Fruit fly (Drosophila melanogaster) whole organism, embryonic: ENCODE data around the gene Snx1.
A peak's percentile ranks its signal among the peaks of the same experiment; 100 is the strongest.

Experiments used
- BEAF-32 ChIP-seq: fragments of 200-800 bp; sonication (Bioruptor generic); optimal IDR thresholded peaks from 3 replicates; lab custom pipeline; 2017; ENCODE audit warnings: missing biosample characterization, missing genetic modification characterization, mild to moderate bottlenecking, moderate library complexity, missing genetic modification reagents
- CG10959 ChIP-seq: fragments of 200-800 bp; sonication (Bioruptor generic); IDR thresholded peaks from 2 replicates; pipeline ENCODE4 v1.3.6; 2022; ENCODE audit warnings: missing biosample characterization, missing genetic modification characterization
- CG11085 ChIP-seq: fragments of 200-800 bp; sonication (Bioruptor generic); IDR thresholded peaks from 2 replicates; pipeline ENCODE4 v1.3.6; 2022; ENCODE audit warnings: missing biosample characterization, missing genetic modification characterization
- CG11247 ChIP-seq: fragments of 200-800 bp; sonication (Bioruptor generic); IDR thresholded peaks from 2 replicates; pipeline ENCODE4 v1.3.6; 2022; ENCODE audit warnings: missing biosample characterization, missing genetic modification characterization
- CG12659 ChIP-seq: fragments of 200-800 bp; sonication (Bioruptor generic); optimal IDR thresholded peaks from 3 replicates; lab custom pipeline; 2017; ENCODE audit warnings: mild to moderate bottlenecking, missing biosample characterization, missing genetic modification reagents, missing genetic modification characterization
- CG13894 ChIP-seq: fragments of 200-800 bp; sonication (Bioruptor generic); optimal IDR thresholded peaks from 3 replicates; lab custom pipeline; 2018; ENCODE audit warnings: missing biosample characterization, mild to moderate bottlenecking, missing genetic modification characterization, moderate library complexity
- CG16863 ChIP-seq: fragments of 200-800 bp; sonication (Bioruptor generic); optimal IDR thresholded peaks from 3 replicates; lab custom pipeline; 2016; ENCODE audit warnings: missing biosample characterization, missing genetic modification characterization
- CG17912 ChIP-seq: fragments of 200-800 bp; sonication (Bioruptor generic); optimal IDR thresholded peaks from 2 replicates; lab custom pipeline; 2018; ENCODE audit warnings: missing biosample characterization, mild to moderate bottlenecking, missing genetic modification characterization
- CG1832 ChIP-seq: fragments of 200-800 bp; sonication (Bioruptor generic); optimal IDR thresholded peaks from 2 replicates; lab custom pipeline; 2017; ENCODE audit warnings: missing biosample characterization, mild to moderate bottlenecking, missing genetic modification characterization, inconsistent platforms
- CG2199 ChIP-seq: fragments of 200-800 bp; sonication (Bioruptor generic); IDR thresholded peaks from 3 replicates; pipeline ENCODE4 v1.3.6; 2022; ENCODE audit warnings: missing biosample characterization, missing genetic modification characterization
- CG2875 ChIP-seq: fragments of 200-800 bp; sonication (Bioruptor generic); optimal IDR thresholded peaks from 2 replicates; lab custom pipeline; 2017; ENCODE audit warnings: missing biosample characterization, mild to moderate bottlenecking, missing genetic modification characterization, missing genetic modification reagents
- CG2889 ChIP-seq: fragments of 200-800 bp; sonication (Bioruptor generic); IDR thresholded peaks from 3 replicates; pipeline ENCODE4 v1.3.6; 2022; ENCODE audit warnings: missing biosample characterization, missing genetic modification characterization
- CG3838 ChIP-seq: fragments of 200-800 bp; sonication (Bioruptor generic); optimal IDR thresholded peaks from 3 replicates; lab custom pipeline; 2016; ENCODE audit warnings: missing biosample characterization, missing genetic modification characterization
- CG4730 ChIP-seq: fragments of 200-800 bp; sonication (Bioruptor generic); IDR thresholded peaks from 2 replicates; pipeline ENCODE4 v1.3.6; 2022; ENCODE audit warnings: missing biosample characterization, missing genetic modification characterization
- CG6854 ChIP-seq: fragments of 200-800 bp; sonication (Bioruptor generic); optimal IDR thresholded peaks from 3 replicates; lab custom pipeline; 2017; ENCODE audit warnings: missing biosample characterization, mild to moderate bottlenecking, missing genetic modification characterization
- CG7928 ChIP-seq: fragments of 200-800 bp; sonication (Bioruptor generic); optimal IDR thresholded peaks from 2 replicates; lab custom pipeline; 2017; ENCODE audit warnings: missing biosample characterization, mild to moderate bottlenecking, missing genetic modification characterization
- CG8281 ChIP-seq: fragments of 200-800 bp; sonication (Bioruptor generic); optimal IDR thresholded peaks from 2 replicates; lab custom pipeline; 2018; ENCODE audit warnings: missing biosample characterization, mild to moderate bottlenecking, missing genetic modification characterization, moderate library complexity
- CG8290 ChIP-seq, 3 experiments: fragments of 200-800 bp; sonication (Bioruptor generic); optimal IDR thresholded peaks; 2 replicates each; lab custom pipeline; 2016 to 2019; ENCODE audit warnings: missing biosample characterization in 3 of 3, missing genetic modification characterization in 3 of 3, mild to moderate bottlenecking in 2 of 3, moderate library complexity in 1 of 3
- CG8765 ChIP-seq: fragments of 200-800 bp; sonication (Bioruptor generic); IDR thresholded peaks from 2 replicates; pipeline ENCODE4 v1.3.6; 2022; ENCODE audit warnings: missing biosample characterization, missing genetic modification characterization
- CG8924 ChIP-seq: fragments of 200-800 bp; optimal IDR thresholded peaks from 3 replicates; lab custom pipeline; 2019; ENCODE audit warnings: missing biosample characterization, mild to moderate bottlenecking, missing genetic modification characterization, moderate library complexity
- Chrac-16 ChIP-seq: fragments of 200-800 bp; sonication (Bioruptor generic); optimal IDR thresholded peaks from 3 replicates; lab custom pipeline; 2016; ENCODE audit warnings: missing biosample characterization, missing genetic modification characterization
- D ChIP-seq, 2 experiments: fragments of 200-800 bp in 1 of 2; fragments of >200 bp in 1 of 2; sonication (Bioruptor generic) in 1 of 2; optimal IDR thresholded peaks; 2 replicates in 1 of 2; 3 replicates in 1 of 2; lab custom pipeline; 2017; ENCODE audit warnings: mild to moderate bottlenecking in 1 of 2, missing biosample characterization in 1 of 2, missing genetic modification characterization in 1 of 2, missing genetic modification reagents in 1 of 2
- Dad ChIP-seq: fragments of 200-800 bp; sonication (Bioruptor generic); optimal IDR thresholded peaks from 3 replicates; lab custom pipeline; 2016; ENCODE audit warnings: missing biosample characterization, missing genetic modification characterization
- Dfd ChIP-seq, 2 experiments: fragments of >200 bp; optimal IDR thresholded peaks; 2 replicates each; lab custom pipeline; 2017; ENCODE audit warnings: missing biosample characterization in 2 of 2, missing genetic modification characterization in 2 of 2
- Hmr ChIP-seq: fragments of 200-800 bp; sonication (Bioruptor generic); optimal IDR thresholded peaks from 3 replicates; lab custom pipeline; 2017; ENCODE audit warnings: mild to moderate bottlenecking, missing biosample characterization, missing genetic modification reagents, missing genetic modification characterization
- MTF-1 ChIP-seq: fragments of 200-800 bp; sonication (Bioruptor generic); optimal IDR thresholded peaks from 2 replicates; lab custom pipeline; 2018; ENCODE audit warnings: missing biosample characterization, mild to moderate bottlenecking, missing genetic modification characterization, borderline replicate concordance
- Mrtf ChIP-seq: fragments of 200-800 bp; sonication (Bioruptor generic); IDR thresholded peaks from 3 replicates; pipeline ENCODE4 v1.3.6; 2022; ENCODE audit warnings: missing biosample characterization, missing genetic modification characterization
- Oli ChIP-seq: fragments of 200-800 bp; sonication (Bioruptor generic); optimal IDR thresholded peaks from 2 replicates; lab custom pipeline; 2018; ENCODE audit warnings: missing biosample characterization, mild to moderate bottlenecking, missing genetic modification characterization, moderate library complexity
- Pdp1 ChIP-seq, 2 experiments: fragments of 200-800 bp; sonication (Bioruptor generic); optimal IDR thresholded peaks; 3 replicates each; lab custom pipeline; 2016; ENCODE audit warnings: missing biosample characterization in 2 of 2, missing genetic modification characterization in 2 of 2, mild to moderate bottlenecking in 1 of 2, moderate library complexity in 1 of 2
- Side ChIP-seq: fragments of 200-800 bp; sonication (Bioruptor generic); optimal IDR thresholded peaks from 2 replicates; lab custom pipeline; 2016; ENCODE audit warnings: missing biosample characterization, missing genetic modification characterization
- Sox100B ChIP-seq: fragments of 200-800 bp; sonication (Bioruptor generic); optimal IDR thresholded peaks from 3 replicates; lab custom pipeline; 2018; ENCODE audit warnings: missing biosample characterization, mild to moderate bottlenecking, missing genetic modification characterization
- Sox102F ChIP-seq: fragments of 200-800 bp; sonication (Bioruptor generic); optimal IDR thresholded peaks from 2 replicates; lab custom pipeline; 2018; ENCODE audit warnings: missing biosample characterization, mild to moderate bottlenecking, missing genetic modification characterization, moderate library complexity
- Trl ChIP-seq, 3 experiments: fragments of >200 bp in 2 of 3; fragments of 200-800 bp in 1 of 3; sonication (Bioruptor generic) in 1 of 3; optimal IDR thresholded peaks; 2 replicates in 1 of 3; 3 replicates in 2 of 3; lab custom pipeline; 2016 to 2017; ENCODE audit warnings: missing biosample characterization in 1 of 3, missing genetic modification characterization in 1 of 3
- YL-1 ChIP-seq: fragments of 200-800 bp; sonication (Bioruptor generic); optimal IDR thresholded peaks from 3 replicates; lab custom pipeline; 2017; ENCODE audit warnings: missing biosample characterization, mild to moderate bottlenecking, missing genetic modification characterization
- ac ChIP-seq: fragments of 200-800 bp; sonication (Bioruptor generic); optimal IDR thresholded peaks from 3 replicates; lab custom pipeline; 2017; ENCODE audit warnings: missing biosample characterization, mild to moderate bottlenecking, missing genetic modification characterization
- ase ChIP-seq: fragments of 200-800 bp; sonication (Bioruptor generic); IDR thresholded peaks from 3 replicates; pipeline ENCODE4 v1.3.6; 2022; ENCODE audit warnings: missing biosample characterization, missing genetic modification characterization
- chn ChIP-seq: fragments of 200-800 bp; sonication (Bioruptor generic); optimal IDR thresholded peaks from 2 replicates; lab custom pipeline; 2016; ENCODE audit warnings: missing biosample characterization, missing genetic modification characterization
- ci ChIP-seq: fragments of 200-800 bp; sonication (Bioruptor generic); IDR thresholded peaks from 3 replicates; pipeline ENCODE4 v1.3.6; 2022; ENCODE audit warnings: missing biosample characterization, missing genetic modification characterization
- crol ChIP-seq: fragments of 200-800 bp; sonication (Bioruptor generic); IDR thresholded peaks from 2 replicates; pipeline ENCODE4 v1.3.6; 2022; ENCODE audit warnings: missing biosample characterization, missing genetic modification characterization
- dan ChIP-seq: fragments of 200-800 bp; sonication (Bioruptor generic); IDR thresholded peaks from 2 replicates; pipeline ENCODE4 v1.3.6; 2022; ENCODE audit warnings: missing biosample characterization, missing genetic modification characterization
- en ChIP-seq: fragments of 200-800 bp; sonication (Bioruptor generic); optimal IDR thresholded peaks from 2 replicates; lab custom pipeline; 2016; ENCODE audit warnings: missing biosample characterization, missing genetic modification characterization
- eyg ChIP-seq: fragments of 200-800 bp; sonication (Bioruptor generic); optimal IDR thresholded peaks from 3 replicates; lab custom pipeline; 2016; ENCODE audit warnings: missing biosample characterization, missing genetic modification characterization
- fd64A ChIP-seq: fragments of 200-800 bp; sonication (Bioruptor generic); optimal IDR thresholded peaks from 3 replicates; lab custom pipeline; 2018; ENCODE audit warnings: missing biosample characterization, mild to moderate bottlenecking, missing genetic modification characterization
- fd96Cb ChIP-seq: fragments of 200-800 bp; sonication (Bioruptor generic); optimal IDR thresholded peaks from 2 replicates; lab custom pipeline; 2018; ENCODE audit warnings: missing biosample characterization, mild to moderate bottlenecking, missing genetic modification characterization, moderate library complexity
- hbn ChIP-seq: fragments of 200-800 bp; sonication (Bioruptor generic); IDR thresholded peaks from 2 replicates; pipeline ENCODE4 v1.3.6; 2022; ENCODE audit warnings: missing biosample characterization, missing genetic modification characterization; ENCODE audit not compliant: partially characterized antibody
- hth ChIP-seq: fragments of >200 bp; optimal IDR thresholded peaks from 2 replicates; lab custom pipeline; 2017; ENCODE audit warnings: inconsistent platforms
- pfk ChIP-seq: fragments of 200-800 bp; sonication (Bioruptor generic); optimal IDR thresholded peaks from 2 replicates; lab custom pipeline; 2018; ENCODE audit warnings: missing biosample characterization, mild to moderate bottlenecking, missing genetic modification characterization, moderate library complexity
- pho ChIP-seq: fragments of 200-800 bp; sonication (Bioruptor generic); optimal IDR thresholded peaks from 2 replicates; lab custom pipeline; 2016; ENCODE audit warnings: missing biosample characterization, missing genetic modification characterization
- rib ChIP-seq: fragments of 200-800 bp; sonication (Bioruptor generic); IDR thresholded peaks from 2 replicates; pipeline ENCODE4 v1.3.6; 2022; ENCODE audit warnings: missing biosample characterization, missing genetic modification characterization
- row ChIP-seq: fragments of 200-800 bp; sonication (Bioruptor generic); IDR thresholded peaks from 3 replicates; pipeline ENCODE4 v1.3.6; 2022; ENCODE audit warnings: missing biosample characterization, missing genetic modification characterization
- zfh1 ChIP-seq: fragments of 200-800 bp; sonication (Bioruptor generic); IDR thresholded peaks from 3 replicates; pipeline ENCODE4 v1.3.6; 2022; ENCODE audit warnings: missing biosample characterization, missing genetic modification characterization

The Snx1 gene

dm6 chr2L:3439502-3439901 lies 10.0 kb upstream of the Snx1 start:
- TF ChIP-seq Oli (tag; lab: Kevin White, UChicago) (no peak), Dfd (GFP tag; optimal IDR thresholded peaks at IDR 0.05; lab: Kevin White, UChicago) (no peak), CG11247 (GFP tag; lab: Robert Waterston, UW) (no peak), ac (GFP tag; lab: Kevin White, UChicago) (no peak), D (optimal IDR thresholded peaks at IDR 0.05; lab: Kevin White, UChicago) (no peak), D (GFP tag; optimal IDR thresholded peaks at IDR 0.05; lab: Kevin White, UChicago) (peak; percentile 11), CG2889 (GFP tag; lab: Robert Waterston, UW) (no peak), CG8290 (GFP tag; optimal IDR thresholded peaks at IDR 0.05; lab: Kevin White, UChicago) (no peak), CG8290 (tag; optimal IDR thresholded peaks at IDR 0.05; lab: Kevin White, UChicago) (no peak), Trl (optimal IDR thresholded peaks at IDR 0.05; lab: Kevin White, UChicago) (no peak), Trl (GFP tag; optimal IDR thresholded peaks at IDR 0.05; lab: Kevin White, UChicago) (no peak), fd64A (GFP tag; lab: Kevin White, UChicago) (no peak), hbn (GFP tag; lab: Robert Waterston, UW) (no peak), CG8765 (GFP tag; lab: Robert Waterston, UW) (no peak), CG17912 (GFP tag; lab: Kevin White, UChicago) (no peak), CG2199 (GFP tag; lab: Robert Waterston, UW) (no peak), CG4730 (GFP tag; lab: Robert Waterston, UW) (no peak), Mrtf (GFP tag; lab: Robert Waterston, UW) (no peak), crol (GFP tag; lab: Robert Waterston, UW) (no peak), MTF-1 (GFP tag; lab: Kevin White, UChicago) (no peak), Hmr (GFP tag; lab: Kevin White, UChicago) (no peak), CG8281 (no peak), fd96Cb (tag; lab: Kevin White, UChicago) (peak; percentile 20), Sox102F (peak; percentile 10), CG6854 (GFP tag; lab: Kevin White, UChicago) (no peak), Chrac-16 (no peak), Pdp1 (GFP tag; optimal IDR thresholded peaks at IDR 0.05; lab: Kevin White, UChicago) (no peak), CG3838 (GFP tag; lab: Kevin White, UChicago) (no peak), CG2875 (no peak), CG10959 (GFP tag; lab: Robert Waterston, UW) (no peak), CG16863 (GFP tag; lab: Kevin White, UChicago) (no peak), CG7928 (GFP tag; lab: Kevin White, UChicago) (no peak), CG8924 (peak; percentile 29), chn (GFP tag; lab: Kevin White, UChicago) (no peak), pfk (GFP tag; lab: Kevin White, UChicago) (no peak), CG1832 (GFP tag; lab: Kevin White, UChicago) (no peak), rib (GFP tag; lab: Robert Waterston, UW) (no peak), zfh1 (GFP tag; lab: Robert Waterston, UW) (no peak), CG12659 (no peak), YL-1 (no peak), pho (no peak), hth (lab: Kevin White, UChicago) (no peak), eyg (GFP tag; lab: Kevin White, UChicago) (no peak), Dad (GFP tag; lab: Kevin White, UChicago) (no peak), ci (no peak), CG13894 (tag; lab: Kevin White, UChicago) (no peak), Side (no peak), dan (GFP tag; lab: Robert Waterston, UW) (no peak), BEAF-32 (GFP tag; lab: Kevin White, UChicago) (no peak), CG11085 (no peak), row (GFP tag; lab: Robert Waterston, UW) (peak; percentile 52), ase (no peak), en (GFP tag; lab: Kevin White, UChicago) (no peak), Sox100B (peak; percentile 20)
